Fruit fly (Drosophila melanogaster) whole organism, wandering third instar larva: ENCODE results near the gene ph-d.

Experiments
- Abd-B ChIP-seq: fragments of >200 bp; optimal IDR thresholded peaks from 2 replicates; lab custom pipeline; 2017; ENCODE audit warnings: missing biosample characterization, missing genetic modification characterization
- CG32264 ChIP-seq: fragments of 200-800 bp; sonication (Bioruptor generic); optimal IDR thresholded peaks from 2 replicates; lab custom pipeline; 2016; ENCODE audit warnings: missing biosample characterization, missing genetic modification characterization
- CG9705 ChIP-seq: fragments of 200-800 bp; sonication (Bioruptor generic); optimal IDR thresholded peaks from 2 replicates; lab custom pipeline; 2018; ENCODE audit warnings: missing biosample characterization, mild to moderate bottlenecking, missing genetic modification characterization
- CrebA ChIP-seq: fragments of 200-800 bp; sonication (Bioruptor generic); optimal IDR thresholded peaks from 2 replicates; lab custom pipeline; 2016; ENCODE audit warnings: missing biosample characterization, mild to moderate bottlenecking, missing genetic modification characterization, borderline replicate concordance
- Dfd ChIP-seq: fragments of >200 bp; optimal IDR thresholded peaks from 2 replicates; lab custom pipeline; 2017; ENCODE audit warnings: missing biosample characterization, missing genetic modification characterization
- Dif ChIP-seq: fragments of 200-275, 200-300 bp; sonication (Bioruptor generic); optimal IDR thresholded peaks from 2 replicates; lab custom pipeline; 2018; ENCODE audit warnings: missing biosample characterization, missing genetic modification characterization; ENCODE audit not compliant: partially characterized antibody
- GATAd ChIP-seq: sonication (Bioruptor generic); optimal IDR thresholded peaks from 2 replicates; lab custom pipeline; 2016; ENCODE audit warnings: missing biosample characterization, missing genetic modification characterization
- HLH106 ChIP-seq: fragments of 200-800 bp; optimal IDR thresholded peaks from 3 replicates; lab custom pipeline; 2019; ENCODE audit warnings: missing biosample characterization, mild to moderate bottlenecking, missing genetic modification characterization, moderate library complexity
- Hnf4 ChIP-seq: fragments of 200-800 bp; sonication (Bioruptor generic); optimal IDR thresholded peaks from 2 replicates; lab custom pipeline; 2016; ENCODE audit warnings: missing biosample characterization, mild to moderate bottlenecking, missing genetic modification characterization
- Hr78 ChIP-seq: fragments of >200 bp; optimal IDR thresholded peaks from 2 replicates; lab custom pipeline; 2017; ENCODE audit warnings: missing biosample characterization, missing genetic modification characterization
- Hr83 ChIP-seq: fragments of 200-300 bp; sonication (Bioruptor generic); optimal IDR thresholded peaks from 2 replicates; lab custom pipeline; 2016; ENCODE audit warnings: missing biosample characterization, mild to moderate bottlenecking, missing genetic modification characterization, moderate library complexity; ENCODE audit not compliant: poor library complexity, severe bottlenecking
- Jra ChIP-seq: sonication (Bioruptor generic); optimal IDR thresholded peaks from 2 replicates; lab custom pipeline; 2016; ENCODE audit warnings: missing biosample characterization, missing genetic modification characterization
- Mio ChIP-seq: sonication (Bioruptor generic); optimal IDR thresholded peaks from 2 replicates; lab custom pipeline; 2016; ENCODE audit warnings: missing biosample characterization, missing genetic modification characterization
- Myc ChIP-seq: fragments of >200 bp; optimal IDR thresholded peaks from 2 replicates; lab custom pipeline; 2017
- N ChIP-seq: fragments of >200 bp; optimal IDR thresholded peaks from 2 replicates; lab custom pipeline; 2018; ENCODE audit warnings: missing biosample characterization, missing external identifiers, missing genetic modification characterization
- OdsH ChIP-seq: fragments of 200-800 bp; sonication (Bioruptor generic); optimal IDR thresholded peaks from 2 replicates; lab custom pipeline; 2016; ENCODE audit warnings: missing biosample characterization, mild to moderate bottlenecking, missing genetic modification characterization
- Rel ChIP-seq, 2 experiments: fragments of 200-800 bp; sonication (Bioruptor generic) in 1 of 2; optimal IDR thresholded peaks; 2 replicates in 1 of 2; 3 replicates in 1 of 2; lab custom pipeline; 2016 to 2019; ENCODE audit warnings: mild to moderate bottlenecking in 2 of 2, missing biosample characterization in 2 of 2, missing genetic modification characterization in 2 of 2, moderate library complexity in 1 of 2
- Sp1 ChIP-seq: fragments of 200-800 bp; sonication (Bioruptor generic); optimal IDR thresholded peaks from 3 replicates; lab custom pipeline; 2019; ENCODE audit warnings: missing biosample characterization, mild to moderate bottlenecking, missing genetic modification characterization, moderate library complexity
- Vsx2 ChIP-seq: fragments of 200-300, 225-300 bp; sonication (Bioruptor generic); optimal IDR thresholded peaks from 2 replicates; lab custom pipeline; 2018; ENCODE audit warnings: missing biosample characterization, missing genetic modification characterization; ENCODE audit not compliant: partially characterized antibody
- br ChIP-seq: fragments of 200-800 bp; sonication (Bioruptor generic); optimal IDR thresholded peaks from 2 replicates; lab custom pipeline; 2016; ENCODE audit warnings: missing biosample characterization, missing genetic modification characterization
- brk ChIP-seq: fragments of 200-800 bp; sonication (Bioruptor generic); optimal IDR thresholded peaks from 2 replicates; lab custom pipeline; 2016; ENCODE audit warnings: missing biosample characterization, mild to moderate bottlenecking, missing genetic modification characterization
- dl ChIP-seq, 2 experiments: fragments of 175-275, 200-275 bp in 1 of 2; fragments of 200-275 bp in 1 of 2; sonication (Bioruptor generic); optimal IDR thresholded peaks; lab custom pipeline; 2018; ENCODE audit warnings: mild to moderate bottlenecking in 2 of 2, missing biosample characterization in 2 of 2, missing genetic modification characterization in 2 of 2, moderate library complexity in 2 of 2; ENCODE audit not compliant: partially characterized antibody in 2 of 2, insufficient read depth in 1 of 2
- dmrt93B ChIP-seq: fragments of 200-800 bp; sonication (Bioruptor generic); optimal IDR thresholded peaks from 2 replicates; lab custom pipeline; 2018; ENCODE audit warnings: missing biosample characterization, mild to moderate bottlenecking, missing genetic modification characterization
- dsf ChIP-seq: sonication (Bioruptor generic); optimal IDR thresholded peaks from 2 replicates; lab custom pipeline; 2016; ENCODE audit warnings: missing biosample characterization, missing genetic modification characterization, borderline replicate concordance
- ey ChIP-seq: fragments of 200-800 bp; sonication (Bioruptor generic); optimal IDR thresholded peaks from 2 replicates; lab custom pipeline; 2016; ENCODE audit warnings: missing biosample characterization, missing genetic modification characterization
- foxo ChIP-seq, 2 experiments: fragments of 200-800 bp; sonication (Bioruptor generic); optimal IDR thresholded peaks; 2 replicates in 1 of 2; 3 replicates in 1 of 2; lab custom pipeline; 2016 to 2017; ENCODE audit warnings: missing biosample characterization in 2 of 2, missing genetic modification characterization in 2 of 2
- fru ChIP-seq: fragments of 200-800 bp; sonication (Bioruptor generic); optimal IDR thresholded peaks from 3 replicates; lab custom pipeline; 2016; ENCODE audit warnings: missing biosample characterization, mild to moderate bottlenecking, missing genetic modification characterization
- h ChIP-seq: fragments of 200-800 bp; sonication (Bioruptor generic); optimal IDR thresholded peaks from 3 replicates; lab custom pipeline; 2016; ENCODE audit warnings: missing biosample characterization, mild to moderate bottlenecking, missing genetic modification characterization
- jim ChIP-seq: fragments of 175-275, 200-325 bp; sonication (Bioruptor generic); optimal IDR thresholded peaks from 2 replicates; lab custom pipeline; 2016; ENCODE audit warnings: missing biosample characterization, mild to moderate bottlenecking, missing genetic modification characterization
- lola ChIP-seq: fragments of >200 bp; optimal IDR thresholded peaks from 2 replicates; lab custom pipeline; 2017; ENCODE audit warnings: missing biosample characterization, missing genetic modification characterization
- pan ChIP-seq: fragments of >200 bp; optimal IDR thresholded peaks from 2 replicates; lab custom pipeline; 2017
- psq ChIP-seq: fragments of 200-800 bp; sonication (Bioruptor generic); optimal IDR thresholded peaks from 3 replicates; lab custom pipeline; 2017; ENCODE audit warnings: missing biosample characterization, mild to moderate bottlenecking, missing genetic modification characterization, moderate library complexity
- rgr ChIP-seq: fragments of 200-800 bp; sonication (Bioruptor generic); optimal IDR thresholded peaks from 3 replicates; lab custom pipeline; 2016; ENCODE audit warnings: missing biosample characterization, mild to moderate bottlenecking, missing genetic modification characterization
- sage ChIP-seq: fragments of 200-800 bp; sonication (Bioruptor generic); optimal IDR thresholded peaks from 2 replicates; lab custom pipeline; 2016; ENCODE audit warnings: missing biosample characterization, mild to moderate bottlenecking, missing genetic modification characterization
- sv ChIP-seq: fragments of 200-800 bp; sonication (Bioruptor generic); optimal IDR thresholded peaks from 3 replicates; lab custom pipeline; 2016; ENCODE audit warnings: missing biosample characterization, missing genetic modification characterization
- tai ChIP-seq: sonication (Bioruptor generic); optimal IDR thresholded peaks from 2 replicates; lab custom pipeline; 2016; ENCODE audit warnings: missing biosample characterization, missing genetic modification characterization
- usp ChIP-seq: fragments of >200 bp; optimal IDR thresholded peaks from 2 replicates; lab custom pipeline; 2017; ENCODE audit warnings: missing biosample characterization, missing genetic modification characterization
- woc ChIP-seq: sonication (Bioruptor generic); optimal IDR thresholded peaks from 2 replicates; lab custom pipeline; 2016; ENCODE audit warnings: missing biosample characterization, mild to moderate bottlenecking, missing genetic modification characterization

ph-d gene

DNA sequence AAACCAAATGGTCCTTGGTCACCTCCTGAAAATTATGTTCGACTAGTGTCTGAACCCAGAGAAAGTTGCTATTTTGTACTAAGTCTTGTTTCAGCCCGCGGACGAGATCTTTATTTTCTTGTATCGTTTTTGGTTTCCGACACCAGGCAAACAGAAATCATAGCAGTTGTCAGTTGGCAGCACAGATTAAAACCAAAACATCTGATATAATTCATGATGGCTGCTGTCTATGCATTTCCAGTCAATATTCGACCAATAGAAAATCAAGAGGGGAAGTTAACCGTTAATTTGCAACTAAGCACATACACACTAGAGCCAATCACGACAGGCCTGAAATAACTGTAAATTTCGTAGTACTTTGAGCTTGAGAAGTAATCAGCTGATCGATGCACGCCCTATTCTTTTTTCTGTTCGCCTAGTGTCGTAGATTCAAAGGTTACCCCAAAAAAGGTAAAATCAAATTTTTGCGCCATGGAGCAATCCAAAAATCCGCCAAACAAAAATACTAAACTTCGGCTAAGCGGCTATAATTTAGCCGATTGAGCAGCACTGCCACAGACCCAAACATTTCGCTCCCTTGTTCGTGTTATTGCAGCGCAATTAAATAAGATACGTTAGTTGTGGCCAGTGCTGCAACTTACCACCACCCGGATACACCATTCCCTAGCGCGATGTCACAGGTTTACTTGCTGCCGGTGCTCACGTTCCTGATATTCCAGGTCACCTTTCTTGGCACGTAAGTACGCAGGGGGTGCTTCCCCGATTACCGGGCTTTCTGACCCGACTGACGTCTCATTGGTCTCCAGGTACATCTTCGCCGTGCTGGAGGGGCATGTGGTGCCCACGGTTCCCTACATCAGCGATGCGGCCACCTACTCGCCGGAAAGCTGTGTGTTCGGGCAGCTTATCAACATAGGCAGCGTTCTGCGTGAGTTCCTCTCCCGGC lies 46.4 kb downstream of the ph-d start, which contains the start of gene CG4025:
TSS of gene CG4025 (plus strand) at position 555 of the 946 bp plus-strand sequence.
- TF ChIP-seq psq = no peak
- TF ChIP-seq Hr78 (GFP tag; lab: Kevin White, UChicago) = no peak
- TF ChIP-seq Myc (lab: Kevin White, UChicago) = peak; percentile 83
- TF ChIP-seq Vsx2 (GFP tag; lab: Kevin White, UChicago) = no peak
- TF ChIP-seq Rel (GFP tag; optimal IDR thresholded peaks at IDR 0.05; lab: Kevin White, UChicago) = no peak
- peak; percentile 98 for TF ChIP-seq Rel (tag; optimal IDR thresholded peaks at IDR 0.05; lab: Kevin White, UChicago)
- peak; percentile 48 for TF ChIP-seq Jra (GFP tag; lab: Kevin White, UChicago)
- TF ChIP-seq N (GFP tag; lab: Kevin White, UChicago) = no peak
- TF ChIP-seq sage (GFP tag; lab: Kevin White, UChicago) = no peak

DNA sequence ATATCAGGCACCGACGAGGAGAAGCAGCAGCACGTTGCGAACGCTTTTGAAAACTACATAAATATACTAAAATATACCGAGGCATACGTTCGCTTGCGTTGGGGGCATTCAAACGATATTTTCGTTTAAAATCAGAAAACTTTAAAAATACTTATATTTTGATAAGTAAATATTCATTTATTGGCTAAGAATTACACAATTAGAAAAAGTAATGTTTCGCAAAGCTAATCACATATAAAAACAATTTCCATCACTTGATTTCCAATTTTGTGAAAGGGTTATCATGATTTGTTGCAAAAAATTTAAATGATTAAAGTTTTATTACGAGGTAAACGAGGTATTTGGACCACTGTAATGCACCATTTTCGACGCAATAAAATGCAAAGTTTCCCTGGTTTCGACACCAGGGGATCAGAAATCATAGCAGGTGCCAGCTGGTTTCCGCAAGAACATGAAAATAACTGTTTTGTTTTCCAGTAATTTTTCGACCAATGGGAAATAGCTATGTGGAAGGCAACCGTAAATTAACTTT lies 47.2 kb downstream of the ph-d start, which contains the start of gene CG4045:
TSS of gene CG4045 (minus strand) at position 55 of the 532 bp plus-strand sequence.
- TF ChIP-seq Abd-B (GFP tag; lab: Kevin White, UChicago) = no peak
- TF ChIP-seq dl (GFP tag; optimal IDR thresholded peaks at IDR 0.05; lab: Kevin White, UChicago; ENCODE audit: insufficient read depth in 1 of 2, partially characterized antibody in 2 of 2) = no peak
- no peak for TF ChIP-seq psq
- no peak for TF ChIP-seq dmrt93B (GFP tag; lab: Kevin White, UChicago)
- TF ChIP-seq brk = no peak
- peak; percentile 10 for TF ChIP-seq Myc (lab: Kevin White, UChicago)
- no peak for TF ChIP-seq usp (GFP tag; lab: Kevin White, UChicago)
- TF ChIP-seq h (GFP tag; lab: Kevin White, UChicago) = no peak
- TF ChIP-seq GATAd (GFP tag; lab: Kevin White, UChicago) = no peak
- no peak for TF ChIP-seq pan (lab: Kevin White, UChicago)
- no peak for TF ChIP-seq Hnf4 (GFP tag; lab: Kevin White, UChicago)
- no peak for TF ChIP-seq rgr (GFP tag; lab: Kevin White, UChicago)
- no peak for TF ChIP-seq lola (GFP tag; lab: Kevin White, UChicago)
- TF ChIP-seq HLH106 = peak; percentile 0
- TF ChIP-seq sage (GFP tag; lab: Kevin White, UChicago) = no peak
- TF ChIP-seq tai (GFP tag; lab: Kevin White, UChicago) = no peak
- TF ChIP-seq Dfd = no peak
- TF ChIP-seq Hr83 (GFP tag; lab: Kevin White, UChicago) = no peak
- TF ChIP-seq Hr78 (GFP tag; lab: Kevin White, UChicago) = no peak
- no peak for TF ChIP-seq OdsH (GFP tag; lab: Kevin White, UChicago)
- no peak for TF ChIP-seq sv (GFP tag; lab: Kevin White, UChicago)
- no peak for TF ChIP-seq ey (GFP tag; lab: Kevin White, UChicago)
- TF ChIP-seq dsf (GFP tag; lab: Kevin White, UChicago) = no peak
- no peak for TF ChIP-seq N (GFP tag; lab: Kevin White, UChicago)
- TF ChIP-seq Vsx2 (GFP tag; lab: Kevin White, UChicago) = no peak
- TF ChIP-seq jim (GFP tag; lab: Kevin White, UChicago) = no peak
- TF ChIP-seq foxo (GFP tag; optimal IDR thresholded peaks at IDR 0.05; lab: Kevin White, UChicago) = peak in 1 of 2 experiments; percentile 1
- no peak for TF ChIP-seq CG32264 (GFP tag; lab: Kevin White, UChicago)
- TF ChIP-seq CrebA = no peak
- no peak for TF ChIP-seq CG9705
- peak; percentile 9 for TF ChIP-seq fru (GFP tag; lab: Kevin White, UChicago)
- no peak for TF ChIP-seq Rel (GFP tag; optimal IDR thresholded peaks at IDR 0.05; lab: Kevin White, UChicago)
- TF ChIP-seq Rel (tag; optimal IDR thresholded peaks at IDR 0.05; lab: Kevin White, UChicago) = peak; percentile 30
- TF ChIP-seq Sp1 (GFP tag; lab: Kevin White, UChicago) = no peak
- no peak for TF ChIP-seq woc (GFP tag; lab: Kevin White, UChicago)
- no peak for TF ChIP-seq Dif
- no peak for TF ChIP-seq br
- TF ChIP-seq Mio = no peak
- TF ChIP-seq Jra (GFP tag; lab: Kevin White, UChicago) = no peak
